Fruit fly (Drosophila melanogaster) whole organism, prepupa: ENCODE data around the gene qjt.

Source experiments
- Blimp-1 ChIP-seq: fragments of 200-800 bp; sonication (Bioruptor generic); optimal IDR thresholded peaks from 3 replicates; lab custom pipeline; 2017; ENCODE audit warnings: missing biosample characterization, missing genetic modification characterization, mild to moderate bottlenecking, moderate library complexity, missing genetic modification reagents
- CG10631 ChIP-seq: fragments of 200-800 bp; sonication (Bioruptor generic); optimal IDR thresholded peaks from 2 replicates; lab custom pipeline; 2016; ENCODE audit warnings: missing biosample characterization, missing genetic modification characterization
- CG11762 ChIP-seq: fragments of 200-800 bp; sonication (Bioruptor generic); optimal IDR thresholded peaks from 3 replicates; lab custom pipeline; 2016; ENCODE audit warnings: missing biosample characterization, missing genetic modification characterization; ENCODE audit not compliant: insufficient read depth
- CG16779 ChIP-seq: fragments of 200-800 bp; sonication (Bioruptor generic); optimal IDR thresholded peaks from 3 replicates; lab custom pipeline; 2017; ENCODE audit warnings: missing biosample characterization, mild to moderate bottlenecking, missing genetic modification characterization
- CG31627 ChIP-seq: fragments of 200-800 bp; sonication (Bioruptor generic); optimal IDR thresholded peaks from 3 replicates; lab custom pipeline; 2016; ENCODE audit warnings: missing biosample characterization, missing genetic modification characterization
- CG32006 ChIP-seq: fragments of 200-800 bp; sonication (Bioruptor generic); optimal IDR thresholded peaks from 3 replicates; lab custom pipeline; 2017; ENCODE audit warnings: missing biosample characterization, mild to moderate bottlenecking, missing genetic modification characterization
- CG34406 ChIP-seq: fragments of 200-800 bp; sonication (Bioruptor generic); optimal IDR thresholded peaks from 3 replicates; lab custom pipeline; 2016; ENCODE audit warnings: missing biosample characterization, missing genetic modification characterization
- CG3919 ChIP-seq: fragments of 200-800 bp; sonication (Bioruptor generic); optimal IDR thresholded peaks from 3 replicates; lab custom pipeline; 2016; ENCODE audit warnings: missing biosample characterization, missing genetic modification characterization
- CG4318 ChIP-seq: fragments of 200-800 bp; sonication (Bioruptor generic); optimal IDR thresholded peaks from 3 replicates; lab custom pipeline; 2017; ENCODE audit warnings: missing biosample characterization, mild to moderate bottlenecking, missing genetic modification characterization
- CG6792 ChIP-seq: fragments of 200-800 bp; sonication (Bioruptor generic); optimal IDR thresholded peaks from 3 replicates; lab custom pipeline; 2016; ENCODE audit warnings: missing biosample characterization, missing genetic modification characterization
- CG6808 ChIP-seq: fragments of 200-800 bp; sonication (Bioruptor generic); optimal IDR thresholded peaks from 3 replicates; lab custom pipeline; 2017; ENCODE audit warnings: missing biosample characterization, missing genetic modification characterization, mild to moderate bottlenecking, moderate library complexity, missing genetic modification reagents
- CG8119 ChIP-seq: fragments of 200-800 bp; sonication (Bioruptor generic); IDR thresholded peaks from 3 replicates; pipeline ENCODE4 v1.3.6; 2022; ENCODE audit warnings: missing biosample characterization, missing genetic modification characterization
- CG8319 ChIP-seq: fragments of 200-800 bp; sonication (Bioruptor generic); optimal IDR thresholded peaks from 3 replicates; lab custom pipeline; 2016; ENCODE audit warnings: missing biosample characterization, missing genetic modification characterization
- Eip75B ChIP-seq: fragments of 200-800 bp; sonication (Bioruptor generic); optimal IDR thresholded peaks from 3 replicates; lab custom pipeline; 2016; ENCODE audit warnings: missing biosample characterization, missing genetic modification characterization
- Eip78C ChIP-seq: fragments of 200-800 bp; sonication (Bioruptor generic); peaks from one replicate; lab custom pipeline; 2016; ENCODE audit warnings: missing biosample characterization, missing genetic modification characterization
- Ets21C ChIP-seq: fragments of 200-800 bp; sonication (Bioruptor generic); optimal IDR thresholded peaks from 3 replicates; lab custom pipeline; 2016; ENCODE audit warnings: missing biosample characterization, missing genetic modification characterization
- Hr38 ChIP-seq: sonication (Bioruptor generic); optimal IDR thresholded peaks from 2 replicates; lab custom pipeline; 2016; ENCODE audit warnings: missing biosample characterization, missing genetic modification characterization
- Hr4 ChIP-seq: fragments of 200-800 bp; sonication (Bioruptor generic); optimal IDR thresholded peaks from 3 replicates; lab custom pipeline; 2016; ENCODE audit warnings: missing biosample characterization, missing genetic modification characterization
- Lpt ChIP-seq: fragments of 200-800 bp; sonication (Bioruptor generic); optimal IDR thresholded peaks from 3 replicates; lab custom pipeline; 2016; ENCODE audit warnings: missing biosample characterization, missing genetic modification characterization
- Met ChIP-seq: fragments of 200-800 bp; sonication (Bioruptor generic); optimal IDR thresholded peaks from 3 replicates; lab custom pipeline; 2016; ENCODE audit warnings: missing biosample characterization, missing genetic modification characterization
- OdsH ChIP-seq: fragments of 200-800 bp; sonication (Bioruptor generic); optimal IDR thresholded peaks from 3 replicates; lab custom pipeline; 2016; ENCODE audit warnings: missing biosample characterization, missing genetic modification characterization
- Smox ChIP-seq: fragments of 200-800 bp; sonication (Bioruptor generic); optimal IDR thresholded peaks from 3 replicates; lab custom pipeline; 2016; ENCODE audit warnings: missing biosample characterization, missing genetic modification characterization
- Sox102F ChIP-seq: fragments of 200-800 bp; sonication (Bioruptor generic); optimal IDR thresholded peaks from 2 replicates; lab custom pipeline; 2016; ENCODE audit warnings: missing biosample characterization, mild to moderate bottlenecking, missing genetic modification characterization
- Sox14 ChIP-seq: fragments of 200-800 bp; sonication (Bioruptor generic); optimal IDR thresholded peaks from 3 replicates; lab custom pipeline; 2016; ENCODE audit warnings: missing biosample characterization, missing genetic modification characterization
- Sox15 ChIP-seq: fragments of 200-800 bp; sonication (Bioruptor generic); optimal IDR thresholded peaks from 3 replicates; lab custom pipeline; 2016; ENCODE audit warnings: missing biosample characterization, missing genetic modification characterization
- achi ChIP-seq: fragments of 200-800 bp; sonication (Bioruptor generic); optimal IDR thresholded peaks from 3 replicates; lab custom pipeline; 2016; ENCODE audit warnings: missing biosample characterization, missing genetic modification characterization
- dac ChIP-seq: fragments of 200-800 bp; sonication (Bioruptor generic); optimal IDR thresholded peaks from 2 replicates; lab custom pipeline; 2017; ENCODE audit warnings: missing biosample characterization, mild to moderate bottlenecking, missing genetic modification characterization
- eg ChIP-seq: fragments of 200-800 bp; sonication (Bioruptor generic); IDR thresholded peaks from 3 replicates; pipeline ENCODE4 v1.3.6; 2022; ENCODE audit warnings: missing biosample characterization, missing genetic modification characterization
- esn ChIP-seq: fragments of 200-800 bp; sonication (Bioruptor generic); optimal IDR thresholded peaks from 2 replicates; lab custom pipeline; 2016; ENCODE audit warnings: missing biosample characterization, mild to moderate bottlenecking, missing genetic modification characterization, moderate library complexity
- fd85E ChIP-seq: fragments of 200-800 bp; sonication (Bioruptor generic); optimal IDR thresholded peaks from 3 replicates; lab custom pipeline; 2016; ENCODE audit warnings: missing biosample characterization, missing genetic modification characterization
- fkh ChIP-seq: fragments of 200-800 bp; sonication (Bioruptor generic); optimal IDR thresholded peaks from 3 replicates; lab custom pipeline; 2017; ENCODE audit warnings: missing biosample characterization, mild to moderate bottlenecking, missing genetic modification characterization, moderate library complexity
- lz ChIP-seq: fragments of 200-800 bp; sonication (Bioruptor generic); optimal IDR thresholded peaks from 3 replicates; lab custom pipeline; 2016; ENCODE audit warnings: missing biosample characterization, missing genetic modification characterization
- net ChIP-seq: fragments of 200-800 bp; sonication (Bioruptor generic); optimal IDR thresholded peaks from 3 replicates; lab custom pipeline; 2016; ENCODE audit warnings: missing biosample characterization, missing genetic modification characterization
- pdm3 ChIP-seq: fragments of 200-800 bp; sonication (Bioruptor generic); optimal IDR thresholded peaks from 3 replicates; lab custom pipeline; 2016; ENCODE audit warnings: missing biosample characterization, missing genetic modification characterization
- salr ChIP-seq, 2 experiments: fragments of 200-800 bp; sonication (Bioruptor generic); optimal IDR thresholded peaks; 3 replicates each; lab custom pipeline; 2016 to 2018; ENCODE audit warnings: missing biosample characterization in 2 of 2, missing genetic modification characterization in 2 of 2, mild to moderate bottlenecking in 1 of 2
- spab ChIP-seq: fragments of 200-800 bp; sonication (Bioruptor generic); optimal IDR thresholded peaks from 2 replicates; lab custom pipeline; 2017; ENCODE audit warnings: missing biosample characterization, mild to moderate bottlenecking, missing genetic modification characterization, missing genetic modification reagents
- ss ChIP-seq, 2 experiments: fragments of 200-800 bp; sonication (Bioruptor generic); optimal IDR thresholded peaks; 2 replicates in 1 of 2; 3 replicates in 1 of 2; lab custom pipeline; 2017 to 2018; ENCODE audit warnings: mild to moderate bottlenecking in 2 of 2, missing biosample characterization in 2 of 2, missing genetic modification characterization in 2 of 2, moderate library complexity in 1 of 2
- svp ChIP-seq: fragments of 200-800 bp; sonication (Bioruptor generic); peaks from one replicate; lab custom pipeline; 2016; ENCODE audit warnings: missing biosample characterization, missing genetic modification characterization
- topi ChIP-seq: fragments of 200-800 bp; sonication (Bioruptor generic); optimal IDR thresholded peaks from 3 replicates; lab custom pipeline; 2016; ENCODE audit warnings: missing biosample characterization, missing genetic modification characterization
- vri ChIP-seq: fragments of 200-800 bp; sonication (Bioruptor generic); optimal IDR thresholded peaks from 3 replicates; lab custom pipeline; 2016; ENCODE audit warnings: missing biosample characterization, mild to moderate bottlenecking, missing genetic modification characterization

Gene qjt

DNA sequence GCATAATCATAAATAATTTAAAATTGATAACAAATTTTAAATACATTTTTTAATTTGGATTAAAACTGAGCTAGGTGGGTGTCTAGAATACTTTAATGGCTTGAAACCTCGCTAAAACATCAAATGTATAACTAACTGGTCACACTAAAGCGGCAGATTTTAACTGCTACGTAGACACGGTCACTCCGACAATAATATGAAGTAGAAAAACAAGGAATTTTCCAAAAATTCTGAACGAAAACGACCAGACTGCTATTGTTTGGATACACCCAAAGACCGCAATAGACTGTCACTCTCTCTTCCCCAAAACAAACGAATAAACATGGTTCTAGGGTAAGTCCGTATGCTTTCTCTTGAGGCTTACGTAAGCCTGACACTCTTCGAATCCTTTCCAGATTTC is 13.1 kb upstream of the qjt start, which contains the start of gene QIL1:
TSS of gene QIL1 (plus strand) at position 142 of the 400 bp plus-strand sequence.
- TF ChIP-seq Hr4 (no peak), Eip78C (GFP tag; lab: Kevin White, UChicago) (peak; percentile 55)

DNA sequence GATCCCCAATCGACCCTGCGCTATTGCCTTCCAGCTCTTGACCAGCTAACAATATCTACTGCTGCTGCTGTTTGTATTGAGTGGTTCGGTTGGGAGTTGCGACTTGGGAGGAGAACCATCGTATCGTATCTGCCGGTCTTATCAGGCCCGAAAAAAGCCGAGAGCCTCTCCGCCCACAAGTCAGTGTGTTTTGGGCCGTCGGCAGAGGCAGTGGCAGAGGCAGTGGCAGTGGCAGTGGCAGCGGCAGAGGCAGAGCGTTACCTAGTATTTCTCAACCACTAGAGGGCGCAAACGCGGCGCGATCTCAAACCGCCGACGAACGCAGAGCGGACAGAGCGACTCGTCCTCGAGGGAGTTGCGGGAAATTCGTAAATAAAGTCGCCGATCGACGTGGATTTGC is 8.8 kb upstream of the qjt start, which contains the start of gene SecCl:
TSS of gene SecCl (plus strand) at position 18 of the 400 bp plus-strand sequence.
- TF ChIP-seq Ets21C (GFP tag; lab: Kevin White, UChicago): no peak
- 0 out of 3 replicates have a peak, but pooled peaks have one; percentile 16 for TF ChIP-seq eg (GFP tag; lab: Robert Waterston, UW)
- peak; percentile 12 for TF ChIP-seq fkh

DNA sequence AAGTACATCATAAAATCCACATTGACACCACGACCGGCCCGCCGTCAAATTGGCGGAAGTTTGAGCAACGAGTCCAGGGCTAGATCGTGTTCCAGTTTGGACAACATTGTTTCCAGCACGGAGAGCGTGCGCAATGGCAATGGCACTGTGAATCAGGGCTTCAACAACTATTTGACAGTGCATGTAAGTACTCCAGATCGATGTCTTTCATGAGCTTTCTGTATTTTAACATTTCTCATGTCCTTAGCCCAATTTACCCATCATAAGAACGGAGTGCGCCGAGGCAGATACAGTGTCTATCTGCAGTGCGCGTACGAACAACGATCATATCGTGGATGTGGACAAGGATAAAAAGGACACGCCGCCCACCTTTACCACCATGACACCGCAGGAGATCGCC is 5.0 kb upstream of the qjt start:
- TF ChIP-seq fd85E (GFP tag; lab: Kevin White, UChicago) (no peak), OdsH (no peak), CG10631 (GFP tag; lab: Kevin White, UChicago) (no peak), CG3919 (GFP tag; lab: Kevin White, UChicago) (no peak), CG32006 (GFP tag; lab: Kevin White, UChicago) (no peak), CG4318 (GFP tag; lab: Kevin White, UChicago) (no peak), achi (no peak), Met (GFP tag; lab: Kevin White, UChicago) (no peak), svp (GFP tag; lab: Kevin White, UChicago) (no peak), esn (GFP tag; lab: Kevin White, UChicago) (no peak), salr (GFP tag; optimal IDR thresholded peaks at IDR 0.05; lab: Kevin White, UChicago) (no peak), eg (GFP tag; lab: Robert Waterston, UW) (no peak), Sox15 (no peak), net (no peak), topi (GFP tag; lab: Kevin White, UChicago) (no peak), Hr38 (GFP tag; lab: Kevin White, UChicago) (no peak), CG11762 (no peak), CG34406 (GFP tag; lab: Kevin White, UChicago) (no peak)

DNA sequence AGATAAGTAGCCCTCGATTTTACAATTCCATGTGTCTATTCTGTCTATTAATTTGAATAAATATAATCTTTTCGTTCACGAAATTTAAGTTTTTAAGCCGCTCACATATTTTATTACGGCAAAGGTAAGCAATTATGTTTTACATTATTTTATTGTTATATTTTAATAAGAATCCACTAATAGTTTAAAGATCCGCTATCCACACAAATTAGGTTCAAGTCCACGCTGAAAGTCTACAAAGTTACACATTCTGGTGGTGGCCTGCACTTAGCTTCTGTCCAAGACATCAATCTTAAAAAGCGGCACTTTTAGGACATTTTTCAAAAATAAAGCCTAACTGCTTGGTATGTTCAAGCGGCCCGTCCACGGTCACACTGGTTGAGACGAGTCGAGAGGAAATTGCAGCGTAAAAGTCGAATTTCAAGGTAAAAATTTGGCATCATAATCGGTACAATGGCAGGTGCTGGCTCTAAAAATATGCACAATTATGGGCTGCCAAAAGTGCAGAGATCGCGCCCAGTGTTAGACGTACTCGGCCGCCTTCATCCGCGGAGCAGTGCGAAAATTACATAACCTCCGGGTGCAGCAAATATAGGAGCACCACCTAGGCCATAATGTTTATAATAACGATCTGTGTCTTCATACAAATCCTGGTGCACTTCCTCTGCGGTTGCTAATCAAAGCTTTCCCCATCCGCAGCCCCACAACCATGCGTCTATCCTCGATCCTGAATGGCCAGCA is 4.0 kb upstream of the qjt start, which contains the start of the genes UQCR-Q and CG46525:
TSS of gene UQCR-Q (plus strand) at position 51 of the 741 bp plus-strand sequence.
TSS of gene CG46525 (plus strand) at position 510 of the 741 bp plus-strand sequence.
- TF ChIP-seq vri (GFP tag; lab: Kevin White, UChicago): peak; percentile 83
- no peak for TF ChIP-seq CG8319 (GFP tag; lab: Kevin White, UChicago)

DNA sequence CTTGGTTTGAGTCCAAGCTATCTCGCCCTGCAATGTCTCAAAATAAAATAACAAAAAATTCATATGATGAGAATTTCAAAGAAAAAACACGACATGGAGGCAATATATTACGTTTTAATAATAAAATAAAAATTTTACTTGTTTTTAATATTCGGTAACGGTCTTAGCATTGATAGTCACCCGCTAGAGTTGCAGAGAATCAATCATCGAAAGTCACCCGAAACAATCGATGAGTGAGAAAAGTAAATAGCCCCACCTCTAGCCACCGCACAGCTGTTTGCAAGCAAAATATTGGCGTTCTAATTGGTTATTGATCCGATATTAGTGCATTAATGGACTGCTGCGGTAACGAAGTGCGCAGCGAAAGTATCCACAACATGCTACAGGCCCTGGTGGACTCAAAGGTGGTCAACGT is 2.9 kb upstream of the qjt start, which contains the start of gene CG34250:
TSS of gene CG34250 (plus strand) at position 244 of the 415 bp plus-strand sequence.
- no peak for TF ChIP-seq spab (GFP tag; lab: Kevin White, UChicago)
- peak; percentile 39 for TF ChIP-seq lz (GFP tag; lab: Kevin White, UChicago)
- no peak for TF ChIP-seq Blimp-1 (GFP tag; lab: Kevin White, UChicago)
- no peak for TF ChIP-seq Lpt (GFP tag; lab: Kevin White, UChicago)
- TF ChIP-seq Smox (GFP tag; lab: Kevin White, UChicago): no peak
- TF ChIP-seq CG16779 (tag; lab: Kevin White, UChicago): no peak
- TF ChIP-seq Ets21C (GFP tag; lab: Kevin White, UChicago): no peak
- TF ChIP-seq Hr38 (GFP tag; lab: Kevin White, UChicago): no peak
- TF ChIP-seq pdm3 (GFP tag; lab: Kevin White, UChicago): no peak
- TF ChIP-seq Hr4: peak; percentile 33
- no peak for TF ChIP-seq CG6792 (GFP tag; lab: Kevin White, UChicago)
- TF ChIP-seq CG4318 (GFP tag; lab: Kevin White, UChicago): no peak
- TF ChIP-seq Sox14: peak; percentile 25
- TF ChIP-seq Sox102F: no peak
- TF ChIP-seq vri (GFP tag; lab: Kevin White, UChicago): peak; percentile 35
- no peak for TF ChIP-seq ss (GFP tag; optimal IDR thresholded peaks at IDR 0.05; lab: Kevin White, UChicago)
- no peak for TF ChIP-seq Sox15
- no peak for TF ChIP-seq Eip75B (GFP tag; lab: Kevin White, UChicago)
- TF ChIP-seq topi (GFP tag; lab: Kevin White, UChicago): peak; percentile 29
- TF ChIP-seq Met (GFP tag; lab: Kevin White, UChicago): no peak
- TF ChIP-seq CG32006 (GFP tag; lab: Kevin White, UChicago): no peak
- no peak for TF ChIP-seq CG3919 (GFP tag; lab: Kevin White, UChicago)
- peak; percentile 93 for TF ChIP-seq fkh
- no peak for TF ChIP-seq dac (GFP tag; lab: Kevin White, UChicago)
- TF ChIP-seq CG31627 (GFP tag; lab: Kevin White, UChicago): no peak
- TF ChIP-seq esn (GFP tag; lab: Kevin White, UChicago): peak; percentile 36
- no peak for TF ChIP-seq CG34406 (GFP tag; lab: Kevin White, UChicago)
- TF ChIP-seq Eip78C (GFP tag; lab: Kevin White, UChicago): peak; percentile 79
- TF ChIP-seq achi: no peak
- peak; percentile 25 for TF ChIP-seq CG10631 (GFP tag; lab: Kevin White, UChicago)
- no peak for TF ChIP-seq OdsH
- TF ChIP-seq CG6808 (GFP tag; lab: Kevin White, UChicago): no peak
- TF ChIP-seq CG8119 (GFP tag; lab: Robert Waterston, UW): no peak
